Fruit fly (Drosophila melanogaster) S2 (cell line): ENCODE results near the gene chinmo.

Source experiments
- CG8478 ChIP-seq: fragments of >200 bp; optimal IDR thresholded peaks from 2 replicates; lab custom pipeline; 2018
- CTCF ChIP-seq, 2 experiments: fragments of >200 bp; optimal IDR thresholded peaks; 2 replicates each; lab custom pipeline; 2018

dm6 chr2L:1748410-1748809 lies 97.4 kb downstream of the chinmo start:
- TF ChIP-seq CG8478 (no peak), CTCF (optimal IDR thresholded peaks at IDR 0.05; lab: Kevin White, UChicago) (no peak)
